Worm (Caenorhabditis elegans) whole organism, late embryonic: ENCODE data around the gene frm-2.
A peak's percentile ranks its signal among the peaks of the same experiment; 100 is the strongest.

Experiments used
- C08G9.2 ChIP-seq: sonication (generic microtip); optimal IDR thresholded peaks from 2 replicates; lab custom pipeline; 2016; ENCODE audit warnings: mild to moderate bottlenecking, missing genetic modification characterization, moderate library complexity, missing compliant biosample characterization
- F13H6.1 ChIP-seq: sonication (generic microtip); optimal IDR thresholded peaks from 2 replicates; lab custom pipeline; 2016; ENCODE audit warnings: missing genetic modification characterization, missing compliant biosample characterization
- K09A11.1 ChIP-seq: sonication (generic microtip); optimal IDR thresholded peaks from 2 replicates; lab custom pipeline; 2017; ENCODE audit warnings: antibody characterized with exemption, mild to moderate bottlenecking, missing genetic modification characterization, missing compliant biosample characterization; ENCODE audit not compliant: insufficient read depth
- T23F11.4 ChIP-seq: fragments of 200-800 bp; sonication (Bioruptor generic); optimal IDR thresholded peaks from 2 replicates; lab custom pipeline; 2018; ENCODE audit warnings: mild to moderate bottlenecking, missing genetic modification characterization, missing compliant biosample characterization
- Y22D7AL.16 ChIP-seq: sonication (generic microtip); optimal IDR thresholded peaks from 2 replicates; lab custom pipeline; 2016; ENCODE audit warnings: missing genetic modification characterization, missing compliant biosample characterization
- ahr-1 ChIP-seq: sonication (generic microtip); optimal IDR thresholded peaks from 2 replicates; lab custom pipeline; 2016; ENCODE audit warnings: missing genetic modification characterization, missing compliant biosample characterization
- ceh-18 ChIP-seq: sonication (generic microtip); optimal IDR thresholded peaks from 2 replicates; lab custom pipeline; 2016; ENCODE audit warnings: missing genetic modification characterization, missing compliant biosample characterization
- ceh-19 ChIP-seq: fragments of 200-800 bp; sonication (Bioruptor generic); optimal IDR thresholded peaks from 2 replicates; lab custom pipeline; 2018; ENCODE audit warnings: mild to moderate bottlenecking, missing genetic modification characterization, missing compliant biosample characterization
- ceh-22 ChIP-seq: sonication (generic microtip); optimal IDR thresholded peaks from 2 replicates; lab custom pipeline; 2017; ENCODE audit warnings: missing biosample characterization, missing genetic modification characterization
- ceh-30 ChIP-seq: fragments of 150-350 bp; optimal IDR thresholded peaks from 2 replicates; lab custom pipeline; 2014; ENCODE audit warnings: missing biosample characterization, missing genetic modification characterization
- ceh-31 ChIP-seq: sonication (generic microtip); optimal IDR thresholded peaks from 2 replicates; lab custom pipeline; 2016; ENCODE audit warnings: missing genetic modification characterization, missing compliant biosample characterization
- ceh-34 ChIP-seq: sonication (generic microtip); optimal IDR thresholded peaks from 2 replicates; lab custom pipeline; 2016; ENCODE audit warnings: mild to moderate bottlenecking, missing genetic modification characterization, missing compliant biosample characterization
- ceh-48 ChIP-seq: sonication (generic microtip); optimal IDR thresholded peaks from 2 replicates; lab custom pipeline; 2016; ENCODE audit warnings: missing genetic modification characterization, inconsistent platforms, missing compliant biosample characterization
- ceh-9 ChIP-seq: sonication (generic microtip); optimal IDR thresholded peaks from 2 replicates; lab custom pipeline; 2016; ENCODE audit warnings: mild to moderate bottlenecking, missing genetic modification characterization, inconsistent platforms, missing compliant biosample characterization
- dmd-4 ChIP-seq: sonication (generic microtip); optimal IDR thresholded peaks from 2 replicates; lab custom pipeline; 2016; ENCODE audit warnings: borderline replicate concordance, missing genetic modification characterization, missing compliant biosample characterization
- dve-1 ChIP-seq: sonication (generic microtip); optimal IDR thresholded peaks from 2 replicates; lab custom pipeline; 2017; ENCODE audit warnings: antibody characterized with exemption, mild to moderate bottlenecking, missing genetic modification characterization, missing compliant biosample characterization
- ets-4 ChIP-seq: sonication (generic microtip); optimal IDR thresholded peaks from 2 replicates; lab custom pipeline; 2016; ENCODE audit warnings: missing genetic modification characterization, missing compliant biosample characterization
- eyg-1 ChIP-seq: sonication (generic microtip); optimal IDR thresholded peaks from 2 replicates; lab custom pipeline; 2016; ENCODE audit warnings: missing genotype, missing genetic modification characterization, missing compliant biosample characterization
- fkh-10 ChIP-seq: fragments of 150-350 bp; optimal IDR thresholded peaks from 2 replicates; lab custom pipeline; 2014; ENCODE audit warnings: missing biosample characterization, missing genetic modification reagents, missing genetic modification characterization
- hlh-13 ChIP-seq: fragments of 200-800 bp; sonication (Bioruptor generic); optimal IDR thresholded peaks from 2 replicates; lab custom pipeline; 2018; ENCODE audit warnings: mild to moderate bottlenecking, missing genetic modification characterization, missing compliant biosample characterization
- hlh-15 ChIP-seq: sonication (generic microtip); optimal IDR thresholded peaks from 2 replicates; lab custom pipeline; 2016; ENCODE audit warnings: missing genetic modification characterization, missing compliant biosample characterization
- hlh-30 ChIP-seq: sonication (generic microtip); optimal IDR thresholded peaks from 2 replicates; lab custom pipeline; 2017; ENCODE audit warnings: antibody characterized with exemption, missing genetic modification characterization, missing compliant biosample characterization; ENCODE audit not compliant: insufficient read depth
- hlh-8 ChIP-seq: sonication (generic microtip); optimal IDR thresholded peaks from 2 replicates; lab custom pipeline; 2016; ENCODE audit warnings: missing genotype, missing genetic modification characterization, missing compliant biosample characterization
- lin-11 ChIP-seq: fragments of 200-800 bp; sonication (Bioruptor generic); optimal IDR thresholded peaks from 2 replicates; lab custom pipeline; 2018; ENCODE audit warnings: mild to moderate bottlenecking, missing genetic modification characterization, missing compliant biosample characterization
- mec-3 ChIP-seq: sonication (generic microtip); optimal IDR thresholded peaks from 2 replicates; lab custom pipeline; 2016; ENCODE audit warnings: borderline replicate concordance, missing genetic modification characterization, missing compliant biosample characterization
- nfya-1 ChIP-seq: sonication (generic microtip); optimal IDR thresholded peaks from 2 replicates; lab custom pipeline; 2017; ENCODE audit warnings: missing genetic modification characterization, mild to moderate bottlenecking, missing compliant biosample characterization, antibody characterized with exemption, moderate library complexity
- pat-9 ChIP-seq: fragments of 200-800 bp; sonication (Bioruptor generic); optimal IDR thresholded peaks from 2 replicates; lab custom pipeline; 2018; ENCODE audit warnings: mild to moderate bottlenecking, missing genetic modification characterization, moderate library complexity, missing compliant biosample characterization
- pax-1 ChIP-seq: fragments of 150-350 bp; optimal IDR thresholded peaks from 2 replicates; lab custom pipeline; 2014; ENCODE audit warnings: missing biosample characterization, missing genetic modification characterization
- pqm-1 ChIP-seq: sonication (generic microtip); optimal IDR thresholded peaks from 2 replicates; lab custom pipeline; 2016; ENCODE audit warnings: missing genetic modification characterization, missing compliant biosample characterization
- ref-2 ChIP-seq: sonication (generic microtip); optimal IDR thresholded peaks from 2 replicates; lab custom pipeline; 2016; ENCODE audit warnings: missing genetic modification characterization, missing compliant biosample characterization
- rnt-1 ChIP-seq: sonication (generic microtip); optimal IDR thresholded peaks from 2 replicates; lab custom pipeline; 2016; ENCODE audit warnings: missing genetic modification characterization, missing compliant biosample characterization
- sdc-2 ChIP-seq: sonication (generic microtip); optimal IDR thresholded peaks from 2 replicates; lab custom pipeline; 2016; ENCODE audit warnings: missing genotype, missing genetic modification characterization, missing compliant biosample characterization
- tbx-7 ChIP-seq: sonication (generic microtip); optimal IDR thresholded peaks from 2 replicates; lab custom pipeline; 2016; ENCODE audit warnings: missing genotype, missing genetic modification characterization, missing compliant biosample characterization
- unc-42 ChIP-seq: sonication (generic microtip); optimal IDR thresholded peaks from 2 replicates; lab custom pipeline; 2016; ENCODE audit warnings: missing genotype, missing genetic modification characterization, missing compliant biosample characterization
- zip-5 ChIP-seq: sonication (generic microtip); optimal IDR thresholded peaks from 2 replicates; lab custom pipeline; 2016; ENCODE audit warnings: missing genetic modification characterization, missing compliant biosample characterization

The frm-2 gene

DNA sequence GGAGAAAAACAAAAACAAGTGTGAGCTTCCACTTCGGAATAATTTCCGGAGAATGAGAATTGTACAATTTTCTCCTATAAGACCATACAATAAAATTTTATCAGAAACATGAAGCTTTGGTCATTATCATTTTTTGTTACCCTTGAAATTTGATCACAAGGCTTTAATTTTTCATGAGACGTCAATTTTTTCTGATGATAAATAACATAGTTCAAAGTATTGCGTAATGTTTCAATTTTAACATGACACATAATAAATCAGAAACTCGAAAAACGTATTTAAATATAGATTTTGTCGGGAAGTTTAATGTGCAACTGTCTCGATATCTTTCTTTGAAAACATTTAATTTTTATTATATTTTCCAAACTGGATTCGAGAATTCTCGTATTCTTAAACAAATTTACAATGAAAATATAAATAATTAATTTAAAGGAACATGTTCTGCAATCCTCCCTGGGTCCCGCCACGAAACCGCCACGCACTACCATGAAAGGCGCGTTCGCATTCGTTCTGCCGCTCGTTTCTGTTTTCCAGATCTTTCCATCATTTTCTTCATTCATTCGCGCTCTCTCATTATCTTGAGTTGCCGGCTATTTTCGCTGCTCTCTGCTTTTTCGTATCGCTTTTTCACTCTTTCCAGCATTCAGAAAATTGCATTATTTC, 43.0 kb downstream of the frm-2 start:
- TF ChIP-seq hlh-13 (GFP tag; lab: Kevin White, UChicago): no peak
- TF ChIP-seq K09A11.1 (tag; lab: Kevin White, UChicago): no peak
- peak; percentile 13 for TF ChIP-seq unc-42

DNA sequence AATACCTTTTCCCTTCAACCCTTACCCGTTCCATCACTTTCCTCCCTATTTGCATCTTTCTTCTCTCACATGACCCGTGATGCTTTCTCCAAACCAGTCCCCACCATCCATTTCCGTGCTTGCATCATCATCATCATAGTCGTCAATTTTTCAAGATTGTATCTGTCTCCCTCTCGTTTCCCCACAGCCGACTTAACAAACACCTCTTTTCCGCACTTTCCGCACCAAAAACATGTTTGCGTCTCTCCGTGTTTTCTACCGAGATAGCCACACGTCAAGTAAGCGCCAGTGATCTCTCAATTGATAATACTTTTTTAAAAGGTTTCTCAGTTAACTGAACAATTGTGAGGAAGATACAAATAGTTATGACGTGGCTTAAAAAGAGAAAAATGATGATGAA, 43.9 kb downstream of the frm-2 start:
- TF ChIP-seq hlh-30 (peak; percentile 60), ref-2 (tag; lab: Kevin White, UChicago) (peak; percentile 2), unc-42 (no peak), ceh-18 (tag; lab: Kevin White, UChicago) (peak; percentile 39), F13H6.1 (peak; percentile 36), mec-3 (tag; lab: Kevin White, UChicago) (no peak), pax-1 (tag; lab: Kevin White, UChicago) (no peak), ets-4 (tag; lab: Kevin White, UChicago) (peak; percentile 75), rnt-1 (tag; lab: Kevin White, UChicago) (peak; percentile 44)

DNA sequence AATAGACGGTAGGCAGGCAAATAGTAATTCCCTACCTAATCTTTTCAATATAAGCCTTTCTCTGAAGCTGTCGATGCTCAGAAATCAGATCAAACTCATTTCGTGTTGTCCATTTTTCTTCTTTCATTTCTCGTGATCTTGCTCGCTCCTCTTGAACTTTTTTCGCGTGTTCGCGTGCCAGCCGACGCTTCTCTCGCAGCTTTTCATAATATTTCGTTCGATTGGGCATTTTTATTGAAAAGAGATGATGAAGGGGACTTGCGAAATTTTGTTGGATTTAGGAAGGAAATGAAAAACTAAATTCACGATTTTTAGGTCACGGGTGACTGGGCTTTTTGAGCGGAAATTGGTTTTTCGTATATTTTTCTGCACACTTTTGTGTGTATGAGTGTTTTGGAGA, 44.9 kb downstream of the frm-2 start, which contains the start of gene EGAP1.1:
Gene EGAP1.1, minus strand, starts transcription at position 229 of the 400 bp plus-strand sequence.
- no peak for TF ChIP-seq zip-5 (tag; lab: Kevin White, UChicago)
- no peak for TF ChIP-seq rnt-1 (tag; lab: Kevin White, UChicago)
- TF ChIP-seq tbx-7: no peak
- TF ChIP-seq lin-11 (tag; lab: Kevin White, UChicago): no peak
- no peak for TF ChIP-seq pat-9 (tag; lab: Kevin White, UChicago)
- TF ChIP-seq ref-2 (tag; lab: Kevin White, UChicago): no peak
- no peak for TF ChIP-seq sdc-2 (tag; lab: Kevin White, UChicago)
- TF ChIP-seq nfya-1 (tag; lab: Kevin White, UChicago): no peak
- no peak for TF ChIP-seq Y22D7AL.16 (tag; lab: Kevin White, UChicago)
- TF ChIP-seq ceh-34 (tag; lab: Kevin White, UChicago): no peak
- TF ChIP-seq ceh-30 (tag; lab: Kevin White, UChicago): no peak
- TF ChIP-seq hlh-13 (GFP tag; lab: Kevin White, UChicago): no peak
- no peak for TF ChIP-seq pax-1 (tag; lab: Kevin White, UChicago)
- TF ChIP-seq dve-1: no peak

DNA sequence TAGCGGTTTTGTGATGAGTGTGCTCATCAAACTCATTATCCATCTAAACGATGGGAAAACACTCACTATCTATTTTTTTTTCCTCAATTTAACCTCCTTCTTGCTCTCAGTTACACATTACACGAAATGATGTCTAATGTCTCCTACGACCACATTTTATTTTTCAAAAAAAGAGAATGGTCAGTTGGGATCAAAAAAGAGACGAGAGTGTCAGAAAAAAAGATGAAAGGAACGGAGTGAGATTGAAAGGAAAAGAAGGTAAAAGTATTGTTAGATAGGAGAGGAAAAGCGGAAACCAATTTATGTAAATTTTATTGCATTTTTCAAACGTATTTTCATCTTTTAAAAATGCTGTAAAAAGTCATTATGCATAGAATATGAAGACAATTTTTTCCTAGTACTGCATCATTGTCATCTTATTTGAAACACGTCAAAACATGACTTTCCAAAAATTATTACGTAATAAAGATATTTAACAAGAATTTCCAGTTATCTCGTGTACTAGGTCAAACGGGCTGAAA, 47.7 kb downstream of the frm-2 start:
- TF ChIP-seq dmd-4 (no peak), eyg-1 (tag; lab: Kevin White, UChicago) (no peak), pqm-1 (tag; lab: Kevin White, UChicago) (no peak), hlh-15 (tag; lab: Kevin White, UChicago) (no peak), ceh-48 (tag; lab: Kevin White, UChicago) (no peak), ceh-34 (tag; lab: Kevin White, UChicago) (no peak), ceh-19 (GFP tag; lab: Kevin White, UChicago) (no peak)

DNA sequence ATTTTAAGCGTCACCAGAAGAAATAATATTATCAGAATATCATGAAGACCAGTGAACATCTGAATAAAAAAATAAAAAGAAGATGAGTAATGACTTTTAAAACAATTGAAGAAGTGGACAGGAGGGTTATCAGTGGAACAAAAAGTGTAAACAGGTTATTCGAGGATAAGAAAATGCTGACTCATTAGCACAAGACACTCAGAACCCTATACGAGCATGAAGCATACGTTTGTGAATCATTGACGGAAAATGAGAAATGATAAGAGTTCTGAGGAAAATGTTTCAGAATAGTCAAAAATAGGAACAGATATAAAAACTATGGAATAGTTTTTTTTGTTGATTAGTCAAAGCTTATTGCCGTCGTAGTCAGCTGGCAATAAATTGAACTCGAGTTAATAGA, 49.1 kb downstream of the frm-2 start, which contains the start of gene zmp-1:
Gene zmp-1, minus strand, starts transcription at position 101 of the 400 bp plus-strand sequence.
- TF ChIP-seq hlh-8 (tag; lab: Kevin White, UChicago) (no peak), C08G9.2 (tag; lab: Kevin White, UChicago) (no peak), fkh-10 (GFP tag; lab: Kevin White, UChicago) (no peak), nfya-1 (tag; lab: Kevin White, UChicago) (no peak), ceh-22 (tag; lab: Kevin White, UChicago) (no peak), ahr-1 (tag; lab: Kevin White, UChicago) (no peak), zip-5 (tag; lab: Kevin White, UChicago) (no peak), pax-1 (tag; lab: Kevin White, UChicago) (no peak), ceh-31 (tag; lab: Kevin White, UChicago) (no peak), ceh-9 (tag; lab: Kevin White, UChicago) (no peak), K09A11.1 (tag; lab: Kevin White, UChicago) (no peak), T23F11.4 (GFP tag; lab: Kevin White, UChicago) (no peak)
